Worm (Caenorhabditis elegans) whole organism, mixed stage, embryonic: ENCODE data around the gene srz-94.

Source experiments
- M03D4.4 ChIP-seq: sonication (generic microtip); optimal IDR thresholded peaks from 2 replicates; lab custom pipeline; 2017; ENCODE audit warnings: mild to moderate bottlenecking, missing genetic modification characterization, missing compliant biosample characterization
- bed-3 ChIP-seq: fragments of 200-800 bp; sonication (Bioruptor generic); optimal IDR thresholded peaks from 3 replicates; lab custom pipeline; 2018; ENCODE audit warnings: mild to moderate bottlenecking, missing genetic modification characterization, moderate library complexity, missing compliant biosample characterization
- ceh-39 ChIP-seq: fragments of 150-350 bp; optimal IDR thresholded peaks from 2 replicates; lab custom pipeline; 2014; ENCODE audit warnings: missing biosample characterization, missing genetic modification characterization
- ceh-43 ChIP-seq: fragments of 200-800 bp; sonication (Bioruptor generic); optimal IDR thresholded peaks from 2 replicates; lab custom pipeline; 2018; ENCODE audit warnings: mild to moderate bottlenecking, missing genetic modification characterization, moderate library complexity, missing compliant biosample characterization
- ceh-83 ChIP-seq: fragments of 200-800 bp; sonication (Bioruptor generic); optimal IDR thresholded peaks from 2 replicates; lab custom pipeline; 2018; ENCODE audit warnings: mild to moderate bottlenecking, missing genetic modification characterization, missing compliant biosample characterization
- ces-1 ChIP-seq: fragments of 150-350 bp; optimal IDR thresholded peaks from 2 replicates; lab custom pipeline; 2014; ENCODE audit warnings: missing biosample characterization, missing genetic modification reagents, missing genetic modification characterization
- cnd-1 ChIP-seq: fragments of 200-800 bp; sonication (Bioruptor generic); optimal IDR thresholded peaks from 2 replicates; lab custom pipeline; 2018; ENCODE audit warnings: mild to moderate bottlenecking, missing genetic modification characterization, missing compliant biosample characterization
- drap-1 ChIP-seq: fragments of 200-800 bp; sonication (Bioruptor generic); optimal IDR thresholded peaks from 3 replicates; lab custom pipeline; 2018; ENCODE audit warnings: mild to moderate bottlenecking, missing genetic modification characterization, missing compliant biosample characterization
- elt-1 ChIP-seq: sonication (generic microtip); optimal IDR thresholded peaks from 2 replicates; lab custom pipeline; 2017; ENCODE audit warnings: missing genetic modification characterization, mild to moderate bottlenecking, missing compliant biosample characterization, antibody characterized with exemption, moderate library complexity, borderline replicate concordance; ENCODE audit not compliant: insufficient read depth
- flh-1 ChIP-seq: fragments of 200-800 bp; sonication (Bioruptor generic); optimal IDR thresholded peaks from 2 replicates; lab custom pipeline; 2018; ENCODE audit warnings: mild to moderate bottlenecking, missing genetic modification characterization, moderate library complexity, missing compliant biosample characterization
- ham-2 ChIP-seq: fragments of 200-800 bp; sonication (Bioruptor generic); optimal IDR thresholded peaks from 2 replicates; lab custom pipeline; 2018; ENCODE audit warnings: mild to moderate bottlenecking, missing genetic modification characterization, missing compliant biosample characterization
- hlh-1 ChIP-seq: fragments of 150-350 bp; optimal IDR thresholded peaks from 2 replicates; lab custom pipeline; 2014; ENCODE audit warnings: missing biosample characterization, missing genetic modification reagents, missing genetic modification characterization
- lin-13 ChIP-seq: fragments of 150-350 bp; optimal IDR thresholded peaks from 2 replicates; lab custom pipeline; 2014; ENCODE audit warnings: missing biosample characterization, missing genetic modification characterization
- lin-32 ChIP-seq: fragments of 200-800 bp; sonication (Bioruptor generic); optimal IDR thresholded peaks from 2 replicates; lab custom pipeline; 2018; ENCODE audit warnings: mild to moderate bottlenecking, missing genetic modification characterization, missing compliant biosample characterization
- lsy-2 ChIP-seq: fragments of 150-350 bp; optimal IDR thresholded peaks from 2 replicates; lab custom pipeline; 2014; ENCODE audit warnings: missing biosample characterization, missing genetic modification characterization
- mab-5 ChIP-seq: fragments of 150-350 bp; optimal IDR thresholded peaks from 2 replicates; lab custom pipeline; 2014; ENCODE audit warnings: missing biosample characterization, missing genetic modification characterization
- mep-1 ChIP-seq: fragments of 150-350 bp; optimal IDR thresholded peaks from 2 replicates; lab custom pipeline; 2017; ENCODE audit warnings: missing biosample characterization, missing genetic modification reagents, missing genetic modification characterization, inconsistent platforms
- mls-2 ChIP-seq: sonication (generic microtip); optimal IDR thresholded peaks from 2 replicates; lab custom pipeline; 2016; ENCODE audit warnings: mild to moderate bottlenecking, missing genetic modification characterization, moderate library complexity, missing compliant biosample characterization
- nhr-12 ChIP-seq: fragments of 150-350 bp; optimal IDR thresholded peaks from 2 replicates; lab custom pipeline; 2014; ENCODE audit warnings: missing biosample characterization, missing genetic modification characterization
- nhr-2 ChIP-seq: fragments of 150-350 bp; optimal IDR thresholded peaks from 2 replicates; lab custom pipeline; 2014; ENCODE audit warnings: missing biosample characterization, missing genetic modification characterization
- nhr-237 ChIP-seq: fragments of 150-350 bp; optimal IDR thresholded peaks from 2 replicates; lab custom pipeline; 2014; ENCODE audit warnings: missing biosample characterization, missing genetic modification characterization
- nhr-28 ChIP-seq: fragments of 150-350 bp; optimal IDR thresholded peaks from 2 replicates; lab custom pipeline; 2014; ENCODE audit warnings: missing biosample characterization, missing genetic modification characterization
- nhr-76 ChIP-seq: sonication (generic microtip); optimal IDR thresholded peaks from 2 replicates; lab custom pipeline; 2017; ENCODE audit warnings: missing biosample characterization, missing genetic modification characterization
- pha-4 ChIP-seq: fragments of 150-350 bp; optimal IDR thresholded peaks from 2 replicates; lab custom pipeline; 2018; ENCODE audit warnings: missing biosample characterization, missing genetic modification reagents, missing genetic modification characterization
- snpc-4 ChIP-seq: fragments of 150-350 bp; optimal IDR thresholded peaks from 2 replicates; lab custom pipeline; 2014; ENCODE audit warnings: missing biosample characterization, missing genetic modification characterization
- sptf-1 ChIP-seq: sonication (generic microtip); optimal IDR thresholded peaks from 2 replicates; lab custom pipeline; 2017; ENCODE audit warnings: mild to moderate bottlenecking, missing genetic modification characterization, moderate library complexity, missing compliant biosample characterization
- tbx-8 ChIP-seq: fragments of 200-800 bp; sonication (Bioruptor generic); optimal IDR thresholded peaks from 2 replicates; lab custom pipeline; 2018; ENCODE audit warnings: mild to moderate bottlenecking, missing genetic modification characterization, moderate library complexity, missing compliant biosample characterization
- unc-120 ChIP-seq: sonication (generic microtip); optimal IDR thresholded peaks from 2 replicates; lab custom pipeline; 2017; ENCODE audit warnings: missing genetic modification characterization, missing compliant biosample characterization; ENCODE audit not compliant: poor library complexity, severe bottlenecking
- unc-39 ChIP-seq: fragments of 150-350 bp; optimal IDR thresholded peaks from 2 replicates; lab custom pipeline; 2014; ENCODE audit warnings: missing biosample characterization, missing genetic modification characterization
- unc-62 ChIP-seq: fragments of 150-350 bp; optimal IDR thresholded peaks from 2 replicates; lab custom pipeline; 2014; ENCODE audit warnings: missing biosample characterization, missing genetic modification reagents, missing genetic modification characterization
- zip-8 ChIP-seq: fragments of 150-350 bp; optimal IDR thresholded peaks from 2 replicates; lab custom pipeline; 2014; ENCODE audit warnings: missing biosample characterization, missing genetic modification characterization
- ztf-11 ChIP-seq: fragments of 150-350 bp; optimal IDR thresholded peaks from 2 replicates; lab custom pipeline; 2014; ENCODE audit warnings: missing biosample characterization, missing genetic modification characterization

srz-94 gene

ce11 chrV:17035850-17036249 is at the start of gene srz-94:
Gene srz-94 (minus strand): TSS chrV:17035950.
- TF ChIP-seq zip-8 (tag; lab: Kevin White, UChicago) (no peak), cnd-1 (no peak), mep-1 (tag; lab: Kevin White, UChicago) (no peak), ztf-11 (no peak), M03D4.4 (tag; lab: Kevin White, UChicago) (no peak), pha-4 (tag; lab: Kevin White, UChicago) (no peak), mab-5 (tag; lab: Kevin White, UChicago) (no peak), unc-120 (tag; lab: Kevin White, UChicago) (no peak), ces-1 (GFP tag; lab: Kevin White, UChicago) (no peak), drap-1 (GFP tag; lab: Kevin White, UChicago) (no peak), lin-13 (tag; lab: Kevin White, UChicago) (no peak), mls-2 (tag; lab: Kevin White, UChicago) (no peak), hlh-1 (tag; lab: Kevin White, UChicago) (no peak), nhr-2 (no peak), snpc-4 (tag; lab: Kevin White, UChicago) (no peak), nhr-28 (no peak), ceh-43 (GFP tag; lab: Kevin White, UChicago) (no peak), elt-1 (no peak)

ce11 chrV:17082718-17083117 is 47.0 kb upstream of the srz-94 start, which contains the start of gene T05E12.9:
Gene T05E12.9 (minus strand): TSS chrV:17082818.
- TF ChIP-seq unc-39, result no peak
- no peak for TF ChIP-seq lin-13 (tag; lab: Kevin White, UChicago)
- TF ChIP-seq lsy-2 (tag; lab: Kevin White, UChicago), result no peak
- TF ChIP-seq ceh-43 (GFP tag; lab: Kevin White, UChicago), result no peak
- no peak for TF ChIP-seq bed-3 (GFP tag; lab: Kevin White, UChicago)
- no peak for TF ChIP-seq nhr-28
- no peak for TF ChIP-seq ceh-83 (GFP tag; lab: Kevin White, UChicago)
- TF ChIP-seq ceh-39 (tag; lab: Kevin White, UChicago), result no peak
- TF ChIP-seq tbx-8 (GFP tag; lab: Kevin White, UChicago), result no peak
- TF ChIP-seq nhr-76 (tag; lab: Kevin White, UChicago), result no peak
- no peak for TF ChIP-seq nhr-12 (tag; lab: Kevin White, UChicago)
- TF ChIP-seq flh-1, result no peak
- no peak for TF ChIP-seq ces-1 (GFP tag; lab: Kevin White, UChicago)

ce11 chrV:17079795-17080194 is 44.0 kb upstream of the srz-94 start, which contains the start of gene srw-20:
Gene srw-20 (minus strand): TSS chrV:17079895.
- TF ChIP-seq cnd-1 (no peak), mls-2 (tag; lab: Kevin White, UChicago) (no peak), ceh-39 (tag; lab: Kevin White, UChicago) (no peak), sptf-1 (tag; lab: Kevin White, UChicago) (no peak), nhr-12 (tag; lab: Kevin White, UChicago) (no peak), bed-3 (GFP tag; lab: Kevin White, UChicago) (no peak), nhr-28 (no peak), nhr-237 (tag; lab: Kevin White, UChicago) (no peak), drap-1 (GFP tag; lab: Kevin White, UChicago) (no peak), tbx-8 (GFP tag; lab: Kevin White, UChicago) (no peak), unc-62 (no peak), lin-32 (GFP tag; lab: Kevin White, UChicago) (no peak), ceh-43 (GFP tag; lab: Kevin White, UChicago) (no peak), ceh-83 (GFP tag; lab: Kevin White, UChicago) (no peak)

ce11 chrV:17077889-17078288 is 42.1 kb upstream of the srz-94 start, which contains the start of gene T05E12.3:
Gene T05E12.3 (minus strand): TSS chrV:17077989.
- no peak for TF ChIP-seq ham-2
- TF ChIP-seq ces-1 (GFP tag; lab: Kevin White, UChicago), result no peak
- TF ChIP-seq nhr-76 (tag; lab: Kevin White, UChicago), result no peak
- no peak for TF ChIP-seq mls-2 (tag; lab: Kevin White, UChicago)
- TF ChIP-seq flh-1, result no peak
- TF ChIP-seq sptf-1 (tag; lab: Kevin White, UChicago), result no peak
- no peak for TF ChIP-seq bed-3 (GFP tag; lab: Kevin White, UChicago)
- no peak for TF ChIP-seq drap-1 (GFP tag; lab: Kevin White, UChicago)
- TF ChIP-seq unc-62, result no peak
- no peak for TF ChIP-seq lin-32 (GFP tag; lab: Kevin White, UChicago)
- no peak for TF ChIP-seq hlh-1 (tag; lab: Kevin White, UChicago)
- no peak for TF ChIP-seq lin-13 (tag; lab: Kevin White, UChicago)
- TF ChIP-seq zip-8 (tag; lab: Kevin White, UChicago), result no peak
